Fruit fly (Drosophila melanogaster) S2 (cell line): Measurements from ENCODE around the gene pigeon.

Experiments used
- CG8478 ChIP-seq: fragments of >200 bp; optimal IDR thresholded peaks from 2 replicates; lab custom pipeline; 2018
- CTCF ChIP-seq, 2 experiments: fragments of >200 bp; optimal IDR thresholded peaks; 2 replicates each; lab custom pipeline; 2018

DNA sequence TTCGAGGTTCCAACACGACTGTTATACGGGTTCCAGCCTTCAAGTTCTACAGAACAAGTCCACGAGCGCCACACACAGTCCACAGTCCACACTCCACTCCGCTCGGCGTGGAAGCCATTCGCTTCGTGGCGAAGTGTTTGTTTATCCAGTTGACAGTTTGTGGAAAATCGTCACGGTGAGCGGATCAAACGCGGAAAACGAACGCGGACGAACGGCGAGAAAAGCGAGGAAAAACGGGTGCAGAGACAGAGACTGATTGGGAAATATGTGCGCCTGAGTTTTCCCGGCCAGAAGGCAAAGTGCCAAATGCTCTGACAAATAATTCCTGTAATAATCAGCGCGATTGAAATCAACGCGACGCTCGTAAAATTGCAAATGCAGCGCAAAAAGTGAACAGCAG, 4.4 kb downstream of the pigeon start, which contains the start of gene drl:
- TF ChIP-seq CG8478 (lab: Kevin White, UChicago): no peak
- TF ChIP-seq CTCF (optimal IDR thresholded peaks at IDR 0.05; lab: Kevin White, UChicago): no peak
